Worm (Caenorhabditis elegans) whole organism, L4 larva: ENCODE data around the gene dpy-23.

Source experiments
- F37D6.2 ChIP-seq: sonication (generic microtip); optimal IDR thresholded peaks from 2 replicates; lab custom pipeline; 2016; ENCODE audit warnings: mild to moderate bottlenecking, missing genetic modification characterization, missing compliant biosample characterization
- F44E2.7 ChIP-seq: fragments of 200-800 bp; sonication (Bioruptor generic); IDR thresholded peaks from 2 replicates; pipeline ENCODE4 v2.1.2; 2022; ENCODE audit warnings: missing genetic modification characterization, missing compliant biosample characterization
- F49E8.2 ChIP-seq: sonication (generic microtip); optimal IDR thresholded peaks from 2 replicates; lab custom pipeline; 2016; ENCODE audit warnings: missing compliant biosample characterization, mild to moderate bottlenecking, missing genetic modification characterization, borderline replicate concordance
- R02D3.7 ChIP-seq: fragments of 150-350 bp; sonication (generic microtip); optimal IDR thresholded peaks from 3 replicates; lab custom pipeline; 2014; ENCODE audit warnings: missing biosample characterization, missing genetic modification characterization
- T20F7.1 ChIP-seq: fragments of 200-800 bp; sonication (Bioruptor generic); optimal IDR thresholded peaks from 2 replicates; lab custom pipeline; 2018; ENCODE audit warnings: mild to moderate bottlenecking, missing genetic modification characterization, missing compliant biosample characterization
- T26A8.4 ChIP-seq: fragments of 200-800 bp; sonication (Bioruptor generic); IDR thresholded peaks from 2 replicates; pipeline ENCODE4 v1.3.6; 2022; ENCODE audit warnings: missing genetic modification characterization, missing compliant biosample characterization
- Y48G9A.11 ChIP-seq: fragments of 200-800 bp; sonication (Bioruptor generic); IDR thresholded peaks from 2 replicates; pipeline ENCODE4 v1.3.6; 2022; ENCODE audit warnings: missing genetic modification reagents, missing genetic modification characterization, missing compliant biosample characterization
- Y5F2A.4 ChIP-seq: fragments of 200-800 bp; sonication (Bioruptor generic); optimal IDR thresholded peaks from 2 replicates; lab custom pipeline; 2018; ENCODE audit warnings: mild to moderate bottlenecking, missing genetic modification characterization, missing compliant biosample characterization
- ZK337.2 ChIP-seq: fragments of 200-800 bp; sonication (Bioruptor generic); IDR thresholded peaks from 2 replicates; pipeline ENCODE4 v1.3.6; 2022; ENCODE audit warnings: missing genetic modification reagents, missing genetic modification characterization, missing compliant biosample characterization
- ZK546.5 ChIP-seq, 2 experiments: sonication (generic microtip); optimal IDR thresholded peaks; 2 replicates each; lab custom pipeline; 2017; ENCODE audit warnings: missing biosample characterization in 2 of 2, missing genetic modification characterization in 2 of 2
- attf-4 ChIP-seq: sonication (generic microtip); optimal IDR thresholded peaks from 3 replicates; lab custom pipeline; 2017; ENCODE audit warnings: missing biosample characterization, missing genetic modification characterization
- ceh-28 ChIP-seq: fragments of 150-350 bp; optimal IDR thresholded peaks from 2 replicates; lab custom pipeline; 2014; ENCODE audit warnings: missing biosample characterization, missing genetic modification reagents, missing genetic modification characterization
- ceh-32 ChIP-seq: sonication (generic microtip); optimal IDR thresholded peaks from 2 replicates; lab custom pipeline; 2016; ENCODE audit warnings: mild to moderate bottlenecking, missing genetic modification characterization, missing compliant biosample characterization; ENCODE audit not compliant: poor library complexity
- ceh-82 ChIP-seq: sonication (generic microtip); optimal IDR thresholded peaks from 2 replicates; lab custom pipeline; 2017; ENCODE audit warnings: missing biosample characterization, missing genetic modification characterization
- daf-16 ChIP-seq, 3 experiments: sonication (generic microtip); optimal IDR thresholded peaks; 2 replicates each; lab custom pipeline; 2016 to 2017; ENCODE audit warnings: missing genetic modification characterization in 3 of 3, missing genetic modification reagents in 3 of 3, mild to moderate bottlenecking in 2 of 3, missing compliant biosample characterization in 2 of 3, missing biosample characterization in 1 of 3, moderate library complexity in 1 of 3
- dmd-6 ChIP-seq: fragments of 200-800 bp; sonication (Bioruptor generic); IDR thresholded peaks from 2 replicates; pipeline ENCODE4 v1.3.6; 2022; ENCODE audit warnings: missing genetic modification reagents, missing genetic modification characterization, missing compliant biosample characterization
- dmd-8 ChIP-seq: fragments of 200-800 bp; sonication (Bioruptor generic); IDR thresholded peaks from 2 replicates; pipeline ENCODE4 v1.3.6; 2022; ENCODE audit warnings: missing genetic modification characterization, missing compliant biosample characterization
- dmd-9 ChIP-seq: fragments of 200-800 bp; sonication (Bioruptor generic); IDR thresholded peaks from 2 replicates; pipeline ENCODE4 v1.3.6; 2022; ENCODE audit warnings: missing genetic modification reagents, missing genetic modification characterization, missing compliant biosample characterization
- dve-1 ChIP-seq: sonication (generic microtip); optimal IDR thresholded peaks from 2 replicates; lab custom pipeline; 2017; ENCODE audit warnings: antibody characterized with exemption, mild to moderate bottlenecking, missing genetic modification characterization, missing compliant biosample characterization; ENCODE audit not compliant: insufficient read depth
- fkh-10 ChIP-seq: fragments of 150-350 bp; optimal IDR thresholded peaks from 2 replicates; lab custom pipeline; 2014; ENCODE audit warnings: missing biosample characterization, missing genetic modification reagents, missing genetic modification characterization
- gei-8 ChIP-seq: fragments of 200-800 bp; sonication (Bioruptor generic); optimal IDR thresholded peaks from 2 replicates; lab custom pipeline; 2018; ENCODE audit warnings: mild to moderate bottlenecking, missing genetic modification characterization, missing compliant biosample characterization
- hlh-11 ChIP-seq: fragments of 200-800 bp; sonication (Bioruptor generic); optimal IDR thresholded peaks from 2 replicates; lab custom pipeline; 2018; ENCODE audit warnings: mild to moderate bottlenecking, missing genetic modification characterization, missing compliant biosample characterization
- lin-29 ChIP-seq: fragments of 200-800 bp; sonication (Bioruptor generic); IDR thresholded peaks from 2 replicates; pipeline ENCODE4 v1.3.6; 2022; ENCODE audit warnings: missing genetic modification reagents, missing genetic modification characterization, missing compliant biosample characterization
- lin-39 ChIP-seq: fragments of 150-350 bp; optimal IDR thresholded peaks from 2 replicates; lab custom pipeline; 2014; ENCODE audit warnings: missing biosample characterization, missing genetic modification reagents, missing genetic modification characterization
- lsy-2 ChIP-seq, 2 experiments: fragments of 150-350 bp in 1 of 2; sonication (generic microtip) in 1 of 2; optimal IDR thresholded peaks; 2 replicates each; lab custom pipeline; 2014 to 2017; ENCODE audit warnings: missing biosample characterization in 2 of 2, missing genetic modification characterization in 2 of 2
- madf-9 ChIP-seq: fragments of 200-800 bp; sonication (Bioruptor generic); conservative IDR thresholded peaks from 2 replicates; pipeline ENCODE4 v1.3.6; 2022; ENCODE audit warnings: missing genetic modification reagents, missing genetic modification characterization, missing compliant biosample characterization
- mdt-29 ChIP-seq: fragments of 200-800 bp; sonication (Bioruptor generic); IDR thresholded peaks from 2 replicates; pipeline ENCODE4 v1.3.6; 2022; ENCODE audit warnings: missing genetic modification reagents, missing genetic modification characterization, missing compliant biosample characterization
- mes-2 ChIP-seq: sonication (generic microtip); optimal IDR thresholded peaks from 2 replicates; lab custom pipeline; 2016; ENCODE audit warnings: missing genotype, mild to moderate bottlenecking, missing genetic modification characterization, missing compliant biosample characterization; ENCODE audit not compliant: poor library complexity, severe bottlenecking
- mxl-2 ChIP-seq: fragments of 200-800 bp; sonication (Bioruptor generic); conservative IDR thresholded peaks from 2 replicates; pipeline ENCODE4 v1.3.6; 2022; ENCODE audit warnings: missing genetic modification reagents, missing genetic modification characterization, missing compliant biosample characterization
- nhr-10 ChIP-seq: fragments of 150-350 bp; optimal IDR thresholded peaks from 2 replicates; lab custom pipeline; 2014; ENCODE audit warnings: missing biosample characterization, missing genetic modification characterization
- nhr-102 ChIP-seq: sonication (generic microtip); optimal IDR thresholded peaks from 2 replicates; lab custom pipeline; 2016; ENCODE audit warnings: mild to moderate bottlenecking, missing genetic modification characterization, moderate library complexity, missing compliant biosample characterization
- nhr-111 ChIP-seq: fragments of 200-800 bp; sonication (Bioruptor generic); optimal IDR thresholded peaks from 2 replicates; lab custom pipeline; 2018; ENCODE audit warnings: mild to moderate bottlenecking, missing genetic modification characterization, missing compliant biosample characterization
- nhr-25 ChIP-seq: sonication (generic microtip); optimal IDR thresholded peaks from 2 replicates; lab custom pipeline; 2017; ENCODE audit warnings: missing genetic modification characterization, mild to moderate bottlenecking, missing compliant biosample characterization, antibody characterized with exemption, moderate library complexity, borderline replicate concordance; ENCODE audit not compliant: insufficient read depth
- nhr-6 ChIP-seq: fragments of 150-350 bp; optimal IDR thresholded peaks from 2 replicates; lab custom pipeline; 2014; ENCODE audit warnings: missing biosample characterization, missing genetic modification characterization
- nhr-76 ChIP-seq: fragments of 150-350 bp; optimal IDR thresholded peaks from 2 replicates; lab custom pipeline; 2014; ENCODE audit warnings: missing biosample characterization, missing genetic modification characterization
- nhr-77 ChIP-seq: fragments of 150-350 bp; optimal IDR thresholded peaks from 2 replicates; lab custom pipeline; 2014; ENCODE audit warnings: missing biosample characterization, missing genetic modification characterization
- php-3 ChIP-seq: fragments of 200-800 bp; sonication (Bioruptor generic); IDR thresholded peaks from 2 replicates; pipeline ENCODE4 v1.3.6; 2022; ENCODE audit warnings: missing genetic modification reagents, missing genetic modification characterization, missing compliant biosample characterization
- rbr-2 ChIP-seq: sonication (generic microtip); optimal IDR thresholded peaks from 2 replicates; lab custom pipeline; 2016; ENCODE audit warnings: missing genotype, missing genetic modification characterization, missing compliant biosample characterization
- sdz-12 ChIP-seq: fragments of 200-800 bp; sonication (Bioruptor generic); optimal IDR thresholded peaks from 2 replicates; lab custom pipeline; 2018; ENCODE audit warnings: mild to moderate bottlenecking, missing genetic modification characterization, missing compliant biosample characterization
- snpc-4 ChIP-seq: fragments of 150-350 bp; optimal IDR thresholded peaks from 2 replicates; lab custom pipeline; 2014; ENCODE audit warnings: missing biosample characterization, missing genetic modification characterization
- spr-1 ChIP-seq: sonication (generic microtip); optimal IDR thresholded peaks from 2 replicates; lab custom pipeline; 2016; ENCODE audit warnings: mild to moderate bottlenecking, missing genetic modification characterization, missing compliant biosample characterization
- spr-3 ChIP-seq: fragments of 200-800 bp; sonication (Bioruptor generic); optimal IDR thresholded peaks from 2 replicates; lab custom pipeline; 2018; ENCODE audit warnings: mild to moderate bottlenecking, missing genetic modification characterization, missing compliant biosample characterization
- tag-97 ChIP-seq: fragments of 200-800 bp; sonication (Bioruptor generic); IDR thresholded peaks from 2 replicates; pipeline ENCODE4 v1.3.6; 2022; ENCODE audit warnings: missing genetic modification characterization, missing compliant biosample characterization
- tra-1 ChIP-seq: fragments of 200-800 bp; sonication (Bioruptor generic); IDR thresholded peaks from 2 replicates; pipeline ENCODE4 v1.3.6; 2022; ENCODE audit warnings: missing genetic modification reagents, missing genetic modification characterization, missing compliant biosample characterization
- vab-7 ChIP-seq: fragments of 200-800 bp; sonication (Bioruptor generic); IDR thresholded peaks from 2 replicates; pipeline ENCODE4 v1.3.6; 2022; ENCODE audit warnings: missing genetic modification reagents, missing genetic modification characterization, missing compliant biosample characterization
- zfp-2 ChIP-seq: sonication (generic microtip); optimal IDR thresholded peaks from 2 replicates; lab custom pipeline; 2016; ENCODE audit warnings: mild to moderate bottlenecking, missing genetic modification characterization, missing compliant biosample characterization
- zip-11 ChIP-seq: fragments of 200-800 bp; sonication (Bioruptor generic); IDR thresholded peaks from 2 replicates; pipeline ENCODE4 v1.3.6; 2022; ENCODE audit warnings: missing genetic modification characterization, missing compliant biosample characterization

dpy-23 gene

DNA sequence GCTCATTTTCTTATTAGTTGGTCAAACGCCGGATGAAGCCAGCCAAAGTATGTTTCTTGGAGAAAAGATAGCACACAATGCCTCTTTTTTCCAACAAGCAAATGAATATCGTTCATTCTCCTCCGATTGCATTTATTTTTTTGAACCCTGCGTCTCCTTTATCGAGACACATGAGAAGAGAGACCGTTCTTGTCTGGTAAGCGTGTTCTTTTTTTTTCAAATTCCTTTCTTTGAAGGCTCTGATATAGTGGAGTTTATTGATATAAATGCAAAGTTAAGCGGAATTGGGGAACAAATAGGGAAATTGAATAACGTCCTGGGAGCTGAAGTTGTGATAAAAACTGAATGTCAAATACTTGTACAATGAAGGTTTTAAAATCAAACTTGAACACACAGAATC, 26.6 kb upstream of the dpy-23 start, which contains the start of gene F14H12.7:
Gene F14H12.7 (minus strand): TSS at position 101 of the 400 bp plus-strand sequence.
- TF ChIP-seq ZK546.5 (tag; optimal IDR thresholded peaks at IDR 0.05; lab: Kevin White, UChicago) (no peak), rbr-2 (tag; lab: Kevin White, UChicago) (no peak)

DNA sequence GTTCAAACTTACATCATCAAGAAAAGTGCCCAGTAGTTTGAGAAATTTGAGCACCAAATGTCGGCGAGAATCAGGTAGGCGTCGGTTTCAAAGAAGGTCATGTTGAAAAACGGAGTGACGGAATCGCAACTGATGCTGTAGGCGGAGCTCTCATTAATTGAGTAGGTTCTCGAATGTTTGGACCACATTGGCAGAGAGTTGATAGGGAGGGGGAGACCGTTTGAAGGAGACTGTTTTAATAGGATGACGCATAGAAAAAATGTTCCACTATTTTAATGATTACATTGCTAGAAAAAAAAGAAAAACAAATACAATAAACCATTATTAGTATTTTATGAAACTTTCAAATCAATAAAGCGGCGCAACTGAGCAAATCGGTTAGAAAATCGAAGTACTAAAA, 26.0 kb upstream of the dpy-23 start, which contains the start of gene F14H12.17:
Gene F14H12.17 (minus strand): TSS at position 101 of the 400 bp plus-strand sequence.
- TF ChIP-seq T20F7.1 (no peak), tra-1 (no peak), nhr-102 (tag; lab: Kevin White, UChicago) (no peak), attf-4 (tag; lab: Kevin White, UChicago) (no peak), F49E8.2 (tag; lab: Kevin White, UChicago) (no peak), T26A8.4 (GFP tag; lab: Robert Waterston, UW) (no peak), vab-7 (GFP tag; lab: Robert Waterston, UW) (no peak), mdt-29 (no peak), nhr-25 (tag; lab: Kevin White, UChicago) (no peak), F37D6.2 (no peak), Y5F2A.4 (GFP tag; lab: Kevin White, UChicago) (no peak), fkh-10 (GFP tag; lab: Kevin White, UChicago) (no peak), zfp-2 (tag; lab: Kevin White, UChicago) (no peak), R02D3.7 (tag; lab: Kevin White, UChicago) (no peak), nhr-6 (no peak), nhr-76 (tag; lab: Kevin White, UChicago) (no peak), mes-2 (no peak), mxl-2 (GFP tag; lab: Robert Waterston, UW) (no peak), ceh-28 (tag; lab: Kevin White, UChicago) (no peak), nhr-10 (tag; lab: Kevin White, UChicago) (no peak)

DNA sequence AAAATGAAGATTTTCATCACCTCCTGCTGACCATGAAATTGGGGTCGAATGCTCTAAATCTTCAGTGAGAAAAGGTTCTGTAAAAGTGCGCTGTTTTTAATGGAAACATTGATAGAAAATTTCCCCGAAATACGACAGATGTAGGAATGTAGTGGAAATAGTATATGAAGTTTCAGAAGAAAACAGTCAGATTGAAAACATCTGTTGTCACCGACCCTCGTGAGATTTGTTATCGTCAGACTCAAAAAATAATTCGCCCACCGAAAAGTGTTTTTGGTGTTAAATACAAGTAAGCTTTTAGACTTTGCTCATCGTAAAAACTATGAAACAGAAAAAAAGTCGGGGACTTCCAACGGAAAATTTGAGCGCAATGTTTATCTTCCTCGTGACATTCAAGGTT, 24.3 kb upstream of the dpy-23 start, which contains the start of gene F14H12.8:
Gene F14H12.8 (minus strand): TSS at position 101 of the 400 bp plus-strand sequence.
- TF ChIP-seq ceh-82 (tag; lab: Kevin White, UChicago), result no peak
- TF ChIP-seq attf-4 (tag; lab: Kevin White, UChicago), result no peak
- TF ChIP-seq Y5F2A.4 (GFP tag; lab: Kevin White, UChicago), result no peak
- no peak for TF ChIP-seq nhr-111 (GFP tag; lab: Kevin White, UChicago)
- no peak for TF ChIP-seq lin-29
- no peak for TF ChIP-seq R02D3.7 (tag; lab: Kevin White, UChicago)
- no peak for TF ChIP-seq F44E2.7 (GFP tag; lab: Robert Waterston, UW)
- TF ChIP-seq dmd-6 (GFP tag; lab: Robert Waterston, UW), result no peak
- TF ChIP-seq tag-97, result no peak
- no peak for TF ChIP-seq nhr-77 (tag; lab: Kevin White, UChicago)
- no peak for TF ChIP-seq sdz-12
- TF ChIP-seq lin-39 (tag; lab: Kevin White, UChicago), result no peak
- TF ChIP-seq dmd-8 (GFP tag; lab: Robert Waterston, UW), result no peak
- TF ChIP-seq nhr-6, result no peak

DNA sequence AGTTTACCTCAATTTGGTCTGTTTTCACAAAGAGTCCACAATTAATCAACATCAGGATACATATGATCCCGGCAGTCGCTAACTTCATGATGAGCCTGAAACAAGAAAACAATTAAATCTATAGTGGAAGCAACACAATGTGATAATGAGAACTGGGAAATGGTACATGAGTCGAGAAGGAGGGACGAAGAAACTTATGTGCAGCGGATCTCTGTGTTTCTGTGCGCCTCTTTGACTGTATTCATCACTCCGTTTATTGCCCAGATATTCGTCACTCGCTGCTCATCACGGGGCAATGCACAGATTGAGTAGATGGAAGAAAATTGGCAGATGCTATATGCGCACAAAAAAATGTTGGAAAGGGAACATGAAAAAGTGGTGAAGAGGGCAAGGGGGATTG, 22.9 kb upstream of the dpy-23 start, which contains the start of gene R160.3:
Gene R160.3 (minus strand): TSS at position 101 of the 400 bp plus-strand sequence.
- TF ChIP-seq lsy-2 (tag; optimal IDR thresholded peaks at IDR 0.05; lab: Kevin White, UChicago), result no peak
- no peak for TF ChIP-seq spr-3
- TF ChIP-seq gei-8 (GFP tag; lab: Kevin White, UChicago), result no peak
- no peak for TF ChIP-seq dve-1 (tag; lab: Kevin White, UChicago)
- TF ChIP-seq dmd-9 (GFP tag; lab: Robert Waterston, UW), result no peak
- TF ChIP-seq snpc-4 (tag; lab: Kevin White, UChicago), result no peak
- no peak for TF ChIP-seq php-3 (GFP tag; lab: Robert Waterston, UW)
- no peak for TF ChIP-seq Y48G9A.11
- TF ChIP-seq spr-1 (tag; lab: Kevin White, UChicago), result no peak
- no peak for TF ChIP-seq daf-16 (GFP tag; optimal IDR thresholded peaks at IDR 0.05; lab: Kevin White, UChicago)
- no peak for TF ChIP-seq daf-16 (tag; optimal IDR thresholded peaks at IDR 0.05; lab: Kevin White, UChicago)
- TF ChIP-seq ceh-32 (tag; lab: Kevin White, UChicago), result no peak
- no peak for TF ChIP-seq hlh-11 (tag; lab: Kevin White, UChicago)
- no peak for TF ChIP-seq F49E8.2 (tag; lab: Kevin White, UChicago)
- TF ChIP-seq ZK337.2 (GFP tag; lab: Robert Waterston, UW), result no peak
- TF ChIP-seq zip-11 (GFP tag; lab: Robert Waterston, UW), result no peak
- TF ChIP-seq madf-9, result no peak
